Worm (Caenorhabditis elegans): ENCODE results near the gene Y73C8C.8.

Y73C8C.8 gene

DNA sequence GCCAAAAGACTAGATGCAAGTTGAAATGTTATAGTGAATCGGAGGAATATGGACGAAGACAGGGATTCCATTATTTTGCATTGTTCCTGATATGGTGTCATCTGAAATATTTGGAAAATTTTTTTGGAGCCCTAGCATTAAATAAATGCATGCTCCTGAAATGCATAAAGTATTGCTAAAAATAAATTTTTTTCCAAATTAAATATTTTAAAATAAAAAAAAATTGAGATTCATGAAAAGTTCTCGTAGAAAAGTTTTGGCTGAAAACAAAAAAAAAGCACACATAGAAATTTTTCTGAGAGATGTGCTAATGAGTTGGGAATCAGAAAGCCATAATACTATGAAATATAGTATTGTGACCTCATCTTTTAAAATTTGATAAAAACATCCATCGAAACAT, 41.4 kb upstream of the Y73C8C.8 start, which contains the start of gene srab-7:
Gene srab-7, minus strand, starts transcription at position 101 of the 400 bp plus-strand sequence.
- no peak for TF ChIP-seq akir-1 (GFP tag; optimal IDR thresholded peaks at IDR 0.05)
- no peak for TF ChIP-seq tlf-1 (GFP tag; optimal IDR thresholded peaks at IDR 0.05)
- TF ChIP-seq ztf-3 (GFP tag; optimal IDR thresholded peaks at IDR 0.05), result no peak
- no peak for TF ChIP-seq snpc-1.1 (tag; optimal IDR thresholded peaks at IDR 0.05; ENCODE audit: insufficient read depth)
- TF ChIP-seq madf-6 (GFP tag; IDR thresholded peaks at IDR 0.05), result no peak

DNA sequence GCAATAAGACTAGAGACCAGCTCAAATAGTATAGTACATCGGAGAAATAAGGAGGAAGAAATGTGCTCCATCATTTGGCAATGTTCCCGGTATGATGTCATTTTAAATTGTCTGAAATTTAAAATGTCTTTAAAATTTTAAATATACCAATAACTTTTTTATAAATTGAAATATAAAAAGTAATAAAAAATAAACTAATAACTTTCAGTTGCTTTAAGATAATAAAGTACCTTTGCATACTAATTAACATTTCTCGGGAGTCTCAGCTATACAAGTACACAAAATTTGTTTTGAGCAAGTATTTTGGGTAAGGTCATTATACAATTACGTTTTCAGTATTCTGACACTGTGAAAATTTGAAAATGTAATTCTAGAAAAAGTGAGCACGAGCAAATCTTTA, 38.2 kb upstream of the Y73C8C.8 start, which contains the start of gene srab-6:
Gene srab-6, minus strand, starts transcription at position 101 of the 400 bp plus-strand sequence.
- no peak for TF ChIP-seq zim-3 (tag; optimal IDR thresholded peaks at IDR 0.05)
- TF ChIP-seq rec-8 (tag; optimal IDR thresholded peaks at IDR 0.05), result no peak

DNA sequence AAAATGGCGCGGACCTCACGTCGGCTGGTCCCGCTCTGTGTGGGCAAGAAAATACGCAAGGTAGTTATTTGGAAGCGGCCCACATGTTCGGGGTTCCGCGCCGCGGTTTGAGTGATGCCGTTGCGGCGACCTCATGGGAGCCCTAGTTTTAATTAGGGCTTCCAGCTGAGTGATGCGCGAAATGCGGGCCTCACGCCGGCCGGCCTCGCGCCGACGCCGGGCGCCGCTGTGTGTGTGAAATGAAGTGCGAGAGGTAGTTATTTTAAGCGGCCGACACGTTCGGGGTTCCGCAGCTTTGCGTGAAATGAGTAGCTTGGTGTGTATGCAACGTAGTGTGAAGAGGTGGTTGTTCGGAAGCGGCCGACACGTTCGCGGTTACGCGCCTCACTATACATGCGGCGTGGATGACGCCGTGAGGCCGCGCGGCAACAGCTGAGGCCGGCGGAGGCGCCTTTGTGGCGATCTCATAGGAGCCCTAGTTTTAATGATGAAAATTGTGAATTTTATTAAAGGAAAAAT, 36.3 kb upstream of the Y73C8C.8 start:
- no peak for TF ChIP-seq C06A6.2 (GFP tag; conservative IDR thresholded peaks at IDR 0.05)
- no peak for TF ChIP-seq ceh-27 (GFP tag; optimal IDR thresholded peaks at IDR 0.05)
- no peak for TF ChIP-seq rpc-1 (optimal IDR thresholded peaks at IDR 0.05)
- TF ChIP-seq rpc-1 (tag; optimal IDR thresholded peaks at IDR 0.05), result no peak
- no peak for TF ChIP-seq B0035.1 (tag; optimal IDR thresholded peaks at IDR 0.05)
- TF ChIP-seq dox-1 (GFP tag; IDR thresholded peaks at IDR 0.05), result no peak
- no peak for TF ChIP-seq unc-130 (GFP tag; optimal IDR thresholded peaks at IDR 0.05)
- TF ChIP-seq tbp1 (GFP tag; optimal IDR thresholded peaks at IDR 0.05), result no peak
- no peak for TF ChIP-seq xnd-1 (tag; optimal IDR thresholded peaks at IDR 0.05)
- no peak for TF ChIP-seq madf-8 (GFP tag; conservative IDR thresholded peaks at IDR 0.05)
- no peak for TF ChIP-seq F49E8.2 (tag; optimal IDR thresholded peaks at IDR 0.05; ENCODE audit: insufficient read depth)
- TF ChIP-seq unc-62 (GFP tag; optimal IDR thresholded peaks at IDR 0.05), result no peak
- no peak for TF ChIP-seq nhr-27 (tag; optimal IDR thresholded peaks at IDR 0.05)
- TF ChIP-seq ztf-26 (tag; optimal IDR thresholded peaks at IDR 0.05), result no peak
- peak; percentile 89 for TF ChIP-seq zfh-2 (GFP tag; conservative IDR thresholded peaks at IDR 0.05)
- no peak for TF ChIP-seq ets-4 (GFP tag; optimal IDR thresholded peaks at IDR 0.05)
- no peak for TF ChIP-seq ceh-91 (GFP tag; IDR thresholded peaks at IDR 0.05)
- no peak for TF ChIP-seq ztf-18 (tag; optimal IDR thresholded peaks at IDR 0.05)
- no peak for TF ChIP-seq nfya-2 (GFP tag; IDR thresholded peaks at IDR 0.05)
- no peak for TF ChIP-seq snpc-4 (GFP tag; optimal IDR thresholded peaks at IDR 0.05)
- TF ChIP-seq snpc-4 (tag; optimal IDR thresholded peaks at IDR 0.05), result peak in 2 of 4 experiments; percentile 58 to 86
- TF ChIP-seq atf-7 (tag; optimal IDR thresholded peaks at IDR 0.05), result no peak
- TF ChIP-seq Y95B8A.8 (GFP tag; IDR thresholded peaks at IDR 0.05), result no peak
- no peak for TF ChIP-seq ceh-100 (GFP tag; IDR thresholded peaks at IDR 0.05)
- TF ChIP-seq T26A5.8 (tag; optimal IDR thresholded peaks at IDR 0.05), result no peak
- no peak for TF ChIP-seq gei-17 (GFP tag; optimal IDR thresholded peaks at IDR 0.05)
- TF ChIP-seq mxl-1 (tag; optimal IDR thresholded peaks at IDR 0.05), result no peak
- no peak for TF ChIP-seq ztf-3 (GFP tag; optimal IDR thresholded peaks at IDR 0.05)
- TF ChIP-seq T07F8.4 (tag; optimal IDR thresholded peaks at IDR 0.05), result no peak
- no peak for TF ChIP-seq snpc-3.4 (tag; optimal IDR thresholded peaks at IDR 0.05)
- TF ChIP-seq egrh-3 (GFP tag; IDR thresholded peaks at IDR 0.05), result peak; percentile 39; the same call in 1 of the 2 replicates
- TF ChIP-seq ztf-28 (GFP tag; IDR thresholded peaks at IDR 0.05), result peak; percentile 40; the same call in 1 of the 2 replicates
- no peak for TF ChIP-seq let-607 (tag; optimal IDR thresholded peaks at IDR 0.05)
- TF ChIP-seq F52B5.7 (tag; optimal IDR thresholded peaks at IDR 0.05), result no peak
- TF ChIP-seq snpc-1.3 (tag; optimal IDR thresholded peaks at IDR 0.05; ENCODE audit: insufficient read depth), result no peak
- TF ChIP-seq Y67H2A.10 (GFP tag; conservative IDR thresholded peaks at IDR 0.05), result no peak
- TF ChIP-seq lin-54 (GFP tag; optimal IDR thresholded peaks at IDR 0.05), result no peak
- TF ChIP-seq B0019.2 (GFP tag; conservative IDR thresholded peaks at IDR 0.05), result no peak

Data from whole organism, young adult.